Worm (Caenorhabditis elegans) whole organism, L4/young adult: Measurements from ENCODE around the gene cab-1.

ENCODE experiments used
- W03F9.2 ChIP-seq: fragments of 150-350 bp; optimal IDR thresholded peaks from 2 replicates; lab custom pipeline; 2014; ENCODE audit warnings: missing biosample characterization, missing genetic modification characterization
- dao-5 ChIP-seq: sonication (generic microtip); optimal IDR thresholded peaks from 2 replicates; lab custom pipeline; 2016; ENCODE audit warnings: missing genotype, missing genetic modification characterization, moderate library complexity, missing compliant biosample characterization
- him-1 ChIP-seq: sonication (generic microtip); optimal IDR thresholded peaks from 2 replicates; lab custom pipeline; 2016; ENCODE audit warnings: missing genotype, missing genetic modification reagents, missing genetic modification characterization, missing compliant biosample characterization

DNA sequence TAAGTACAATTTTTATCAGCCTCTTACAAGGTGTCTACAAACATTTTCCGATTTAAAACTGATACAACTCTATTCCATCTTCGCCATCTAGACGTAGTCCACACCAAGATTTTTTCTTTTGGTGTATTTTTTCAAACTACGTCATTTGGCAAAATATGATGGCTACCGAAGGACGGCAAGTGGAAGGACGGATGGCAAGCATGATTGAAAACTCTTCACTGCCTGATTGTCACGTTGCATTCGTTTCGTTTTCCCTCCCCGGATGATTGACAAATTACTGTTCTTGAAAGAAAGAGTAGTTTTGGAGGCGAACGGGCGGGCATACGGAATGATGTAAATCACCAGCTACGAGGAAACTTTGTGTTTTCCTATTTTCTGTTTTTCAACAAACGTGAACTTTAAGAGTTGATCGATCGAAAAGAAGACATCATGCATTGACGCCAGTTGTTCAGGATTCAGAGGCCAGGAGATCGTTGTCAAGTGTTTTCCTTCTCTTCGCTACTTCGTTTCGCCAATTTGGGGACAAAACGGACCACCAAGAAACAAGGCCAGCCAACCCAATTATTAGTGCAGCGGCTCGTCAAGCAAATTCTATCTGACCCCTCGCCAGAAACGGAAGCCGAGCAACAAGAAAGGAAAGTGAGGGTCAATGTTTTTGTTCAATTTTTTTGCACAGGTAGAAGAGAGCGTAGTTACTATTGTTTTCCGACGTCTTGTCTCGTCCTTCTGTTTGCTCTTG is 34.2 kb downstream of the cab-1 start:
- TF ChIP-seq him-1 (tag; lab: Kevin White, UChicago) (no peak), W03F9.2 (tag; lab: Kevin White, UChicago) (no peak), dao-5 (tag; lab: Kevin White, UChicago) (no peak)
